Fruit fly (Drosophila melanogaster) whole organism, embryonic: ENCODE data around the gene Cpr64Ab.

ENCODE experiments used
- CG11560 ChIP-seq: fragments of 200-800 bp; sonication (Bioruptor generic); IDR thresholded peaks from 3 replicates; pipeline ENCODE4 v1.3.6; 2022; ENCODE audit warnings: missing biosample characterization, missing genetic modification characterization
- CG9215 ChIP-seq: fragments of 200-800 bp; sonication (Bioruptor generic); IDR thresholded peaks from 2 replicates; pipeline ENCODE4 v1.3.6; 2022; ENCODE audit warnings: missing biosample characterization, missing genetic modification characterization
- Sry-δ ChIP-seq: fragments of 200-800 bp; sonication (Bioruptor generic); optimal IDR thresholded peaks from 2 replicates; lab custom pipeline; 2016; ENCODE audit warnings: missing biosample characterization, missing genetic modification characterization

- TF ChIP-seq CG9215 (no peak), Sry-δ (GFP tag; lab: Kevin White, UChicago) (no peak), CG11560 (tag; lab: Robert Waterston, UW) (no peak)
Observed at dm6 chr3L:4209078-4209477, 2.3 kb downstream of the Cpr64Ab start, which contains the start of gene Cpr64Aa.
